Fruit fly (Drosophila melanogaster): ENCODE measurements around the gene CG15628.

Gene CG15628

DNA sequence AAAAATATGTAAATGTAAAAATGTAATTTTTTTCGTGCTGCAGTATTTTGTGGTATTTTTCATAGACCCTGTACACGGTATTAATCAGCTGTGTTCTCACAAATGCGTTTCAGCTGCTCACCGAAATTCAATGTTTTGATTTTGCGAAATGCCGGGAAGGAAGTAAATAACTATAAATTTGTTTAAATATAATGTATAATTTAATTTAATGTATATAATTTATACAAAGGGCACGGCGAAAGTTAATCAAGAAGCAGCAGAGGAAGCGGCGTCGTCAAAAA, 27.1 kb upstream of the CG15628 start, which contains the start of gene CG3294 (continued):
- peak; percentile 25 for TF ChIP-seq CG2116 (GFP tag; optimal IDR thresholded peaks at IDR 0.05)
- TF ChIP-seq ac (GFP tag; optimal IDR thresholded peaks at IDR 0.05) = no peak
- TF ChIP-seq Pdp1 (GFP tag; optimal IDR thresholded peaks at IDR 0.05) = no peak
- TF ChIP-seq Fer3 (tag; optimal IDR thresholded peaks at IDR 0.05) = no peak
- no peak for TF ChIP-seq lov (optimal IDR thresholded peaks at IDR 0.05)
- TF ChIP-seq lov (GFP tag; IDR thresholded peaks at IDR 0.05) = no peak
- TF ChIP-seq CG3163 (GFP tag; optimal IDR thresholded peaks at IDR 0.05) = no peak
- peak; percentile 61 for TF ChIP-seq D19B (GFP tag; optimal IDR thresholded peaks at IDR 0.05)
- TF ChIP-seq Awh (GFP tag; IDR thresholded peaks at IDR 0.05) = no peak
- TF ChIP-seq grau (tag; optimal IDR thresholded peaks at IDR 0.05) = no peak
- TF ChIP-seq ranshi (GFP tag; IDR thresholded peaks at IDR 0.05) = no peak
- no peak for TF ChIP-seq D19A (tag; optimal IDR thresholded peaks at IDR 0.05)
- TF ChIP-seq PHDP (tag; optimal IDR thresholded peaks at IDR 0.05) = no peak
- TF ChIP-seq slou (GFP tag; optimal IDR thresholded peaks at IDR 0.05) = no peak
- TF ChIP-seq Fer1 (GFP tag; optimal IDR thresholded peaks at IDR 0.05) = no peak
- no peak for TF ChIP-seq CG7372 (GFP tag; IDR thresholded peaks at IDR 0.05)
- TF ChIP-seq CTCF (GFP tag; optimal IDR thresholded peaks at IDR 0.05) = peak; percentile 30
- TF ChIP-seq CG17829 (tag; optimal IDR thresholded peaks at IDR 0.05) = peak; percentile 1
- TF ChIP-seq Hey (tag; optimal IDR thresholded peaks at IDR 0.05) = no peak
- TF ChIP-seq CG31441 (GFP tag; IDR thresholded peaks at IDR 0.05) = no peak; the same call in 1 of the 2 replicates
- no peak for TF ChIP-seq Rx (GFP tag; IDR thresholded peaks at IDR 0.05)

DNA sequence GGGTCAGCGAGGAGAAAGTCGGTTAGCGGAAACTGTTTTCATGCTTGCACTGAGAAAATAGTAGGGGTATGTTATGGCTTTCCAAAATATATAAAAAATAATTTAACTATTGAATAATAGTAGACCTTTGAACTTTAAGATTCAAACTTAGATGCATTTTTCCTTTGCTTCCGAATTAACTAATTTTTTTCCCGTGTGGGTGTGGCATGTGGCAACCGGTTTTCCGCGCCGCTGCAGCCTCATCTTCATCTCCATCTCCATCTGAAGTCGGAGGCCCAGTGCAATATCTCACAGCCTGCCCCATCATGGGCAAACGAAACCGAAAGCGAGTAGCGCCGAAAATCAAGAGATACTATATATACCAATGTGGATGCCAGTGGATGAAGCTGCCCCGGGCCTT, 23.9 kb upstream of the CG15628 start:
- TF ChIP-seq disco-r (GFP tag; optimal IDR thresholded peaks at IDR 0.05) = no peak
- TF ChIP-seq GATAe (GFP tag; conservative IDR thresholded peaks at IDR 0.05) = no peak
- TF ChIP-seq HLHmδ (GFP tag; optimal IDR thresholded peaks at IDR 0.05) = no peak
- no peak for TF ChIP-seq Dref (GFP tag; IDR thresholded peaks at IDR 0.05)
- TF ChIP-seq ATbp (GFP tag; optimal IDR thresholded peaks at IDR 0.05) = no peak
- no peak for TF ChIP-seq CG17612 (GFP tag; IDR thresholded peaks at IDR 0.05)
- TF ChIP-seq CG8388 (GFP tag; optimal IDR thresholded peaks at IDR 0.05) = no peak
- TF ChIP-seq sisA (GFP tag; IDR thresholded peaks at IDR 0.05) = no peak
- TF ChIP-seq odd (GFP tag; optimal IDR thresholded peaks at IDR 0.05) = no peak
- no peak for TF ChIP-seq D19B (GFP tag; optimal IDR thresholded peaks at IDR 0.05)
- TF ChIP-seq CG1233 (GFP tag; optimal IDR thresholded peaks at IDR 0.05) = no peak
- no peak for TF ChIP-seq grau (tag; optimal IDR thresholded peaks at IDR 0.05)
- no peak for TF ChIP-seq usp (GFP tag; optimal IDR thresholded peaks at IDR 0.05)
- TF ChIP-seq oc (tag; optimal IDR thresholded peaks at IDR 0.05) = no peak
- no peak for TF ChIP-seq maf-S (GFP tag; optimal IDR thresholded peaks at IDR 0.05)
- TF ChIP-seq CG6765 (GFP tag; optimal IDR thresholded peaks at IDR 0.05) = no peak
- TF ChIP-seq CG14014 (GFP tag; IDR thresholded peaks at IDR 0.05) = no peak
- TF ChIP-seq CG11504 (tag; optimal IDR thresholded peaks at IDR 0.05) = no peak
- no peak for TF ChIP-seq mam (GFP tag; optimal IDR thresholded peaks at IDR 0.05)
- no peak for TF ChIP-seq inv (GFP tag; IDR thresholded peaks at IDR 0.05; ENCODE audit: partially characterized antibody)
- TF ChIP-seq ro (GFP tag; IDR thresholded peaks at IDR 0.05) = no peak
- no peak for TF ChIP-seq rib (GFP tag; IDR thresholded peaks at IDR 0.05)
- no peak for TF ChIP-seq tgo (GFP tag; IDR thresholded peaks at IDR 0.05)
- TF ChIP-seq tin (GFP tag; optimal IDR thresholded peaks at IDR 0.05) = no peak
- TF ChIP-seq unpg (GFP tag; optimal IDR thresholded peaks at IDR 0.05) = no peak
- no peak for TF ChIP-seq Meics (GFP tag; optimal IDR thresholded peaks at IDR 0.05)
- no peak for TF ChIP-seq Sin3A (optimal IDR thresholded peaks at IDR 0.05)
- no peak for TF ChIP-seq vnd (GFP tag; IDR thresholded peaks at IDR 0.05; ENCODE audit: partially characterized antibody)
- no peak for TF ChIP-seq cato (GFP tag; optimal IDR thresholded peaks at IDR 0.05; ENCODE audit: borderline replicate concordance)
- no peak for TF ChIP-seq salm (tag; optimal IDR thresholded peaks at IDR 0.05)
- no peak for TF ChIP-seq NK7.1 (GFP tag; optimal IDR thresholded peaks at IDR 0.05)
- TF ChIP-seq CG42726 (GFP tag; IDR thresholded peaks at IDR 0.05; ENCODE audit: partially characterized antibody) = no peak
- TF ChIP-seq CG17361 (GFP tag; IDR thresholded peaks at IDR 0.05) = 0 out of 3 replicates have a peak, but pooled peaks have one; percentile 16
- peak; percentile 84 for TF ChIP-seq Blimp-1 (GFP tag; optimal IDR thresholded peaks at IDR 0.05)
- TF ChIP-seq tup (GFP tag; optimal IDR thresholded peaks at IDR 0.05) = no peak
